Worm (Caenorhabditis elegans): Measurements from ENCODE around the gene fbxb-87.

The fbxb-87 gene

DNA sequence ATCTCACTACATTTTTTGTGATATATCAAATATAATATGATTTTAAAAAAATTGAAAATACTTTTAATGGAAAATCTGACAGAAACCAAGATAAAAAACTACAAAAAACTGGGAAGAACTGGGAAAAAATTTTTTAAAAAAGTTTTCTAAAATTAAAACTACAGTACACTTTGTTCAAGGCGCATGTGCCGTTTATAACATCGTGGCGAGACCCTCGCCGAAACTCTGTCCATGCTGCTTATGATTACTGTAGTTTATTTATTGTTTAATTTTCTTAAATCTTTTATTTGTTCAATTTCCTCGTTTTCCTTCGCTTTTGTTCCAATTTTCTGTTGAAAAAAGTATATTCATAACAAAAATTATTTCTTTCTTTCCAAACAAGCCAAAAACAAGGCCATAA is 12.9 kb upstream of the fbxb-87 start, which contains the start of gene athp-1 (continued):
- no peak for TF ChIP-seq nfya-1 (tag; optimal IDR thresholded peaks at IDR 0.05; ENCODE audit: borderline replicate concordance, insufficient read depth)
- TF ChIP-seq mel-28 (tag; optimal IDR thresholded peaks at IDR 0.05; ENCODE audit: borderline replicate concordance) = no peak
- peak; percentile 66 for TF ChIP-seq ceh-91 (GFP tag; IDR thresholded peaks at IDR 0.05)
- TF ChIP-seq ccch-3 (GFP tag; optimal IDR thresholded peaks at IDR 0.05) = no peak
- no peak for TF ChIP-seq lir-1 (GFP tag; conservative IDR thresholded peaks at IDR 0.05)
- TF ChIP-seq Y56A3A.18 (GFP tag; IDR thresholded peaks at IDR 0.05) = no peak
- no peak for TF ChIP-seq B0336.3 (GFP tag; IDR thresholded peaks at IDR 0.05)
- TF ChIP-seq F55B11.4 (tag; optimal IDR thresholded peaks at IDR 0.05; ENCODE audit: borderline replicate concordance, insufficient read depth) = no peak
- TF ChIP-seq mcd-1 (GFP tag; IDR thresholded peaks at IDR 0.05) = peak; percentile 33; the same call in 1 of the 2 replicates

DNA sequence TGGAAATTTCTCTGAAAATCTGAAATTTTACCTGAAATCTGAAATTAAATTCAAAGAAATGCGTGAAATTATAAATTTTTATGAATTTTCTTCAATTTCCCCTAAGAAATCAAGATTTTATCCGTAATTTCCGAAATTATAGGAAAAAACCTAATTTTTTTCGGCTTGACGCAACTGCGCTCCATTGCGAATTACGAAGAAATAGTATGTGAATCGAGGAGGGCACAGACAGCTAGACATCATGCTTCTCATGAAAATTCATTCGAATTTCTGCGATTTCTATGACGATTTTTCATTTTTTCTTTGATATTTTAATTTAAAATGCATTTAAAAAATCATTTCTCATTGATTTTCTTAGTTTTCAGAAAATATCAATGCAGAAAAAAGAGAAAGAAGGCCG is 12.3 kb upstream of the fbxb-87 start:
- TF ChIP-seq lin-35 (GFP tag; optimal IDR thresholded peaks at IDR 0.05) (peak in 1 of 3 experiments; percentile 13), K12H6.12 (tag; optimal IDR thresholded peaks at IDR 0.05) (no peak), F33H1.4 (GFP tag; IDR thresholded peaks at IDR 0.05) (peak; percentile 43), F23B12.7 (tag; optimal IDR thresholded peaks at IDR 0.05; ENCODE audit: insufficient read depth) (peak; percentile 3), bed-2 (GFP tag; IDR thresholded peaks at IDR 0.05) (no peak), athp-1 (tag; optimal IDR thresholded peaks at IDR 0.05) (peak; percentile 1), let-526 (GFP tag; IDR thresholded peaks at IDR 0.05) (no peak), egl-18 (GFP tag; IDR thresholded peaks at IDR 0.05) (no peak), hmg-20 (GFP tag; IDR thresholded peaks at IDR 0.05) (no peak), mcd-1 (GFP tag; IDR thresholded peaks at IDR 0.05) (peak; percentile 94), attf-5 (GFP tag; optimal IDR thresholded peaks at IDR 0.05) (peak; percentile 42), snpc-1.1 (tag; optimal IDR thresholded peaks at IDR 0.05; ENCODE audit: insufficient read depth) (no peak), B0261.1 (tag; optimal IDR thresholded peaks at IDR 0.05) (no peak), nhr-27 (tag; optimal IDR thresholded peaks at IDR 0.05) (no peak), lir-1 (GFP tag; conservative IDR thresholded peaks at IDR 0.05) (no peak), F49E8.2 (tag; optimal IDR thresholded peaks at IDR 0.05; ENCODE audit: insufficient read depth) (no peak), lin-54 (GFP tag; optimal IDR thresholded peaks at IDR 0.05) (peak; percentile 6), snpc-4 (GFP tag; optimal IDR thresholded peaks at IDR 0.05) (no peak), snpc-4 (tag; optimal IDR thresholded peaks at IDR 0.05) (peak in 1 of 4 experiments; percentile 29), hsf-1 (GFP tag; IDR thresholded peaks at IDR 0.05) (no peak), let-607 (tag; optimal IDR thresholded peaks at IDR 0.05) (no peak), ztf-25 (GFP tag; IDR thresholded peaks at IDR 0.05) (no peak), T26A5.8 (tag; optimal IDR thresholded peaks at IDR 0.05) (no peak), madf-6 (GFP tag; IDR thresholded peaks at IDR 0.05) (peak; percentile 56), hmg-1.2 (GFP tag; IDR thresholded peaks at IDR 0.05) (peak; percentile 97), gei-17 (GFP tag; optimal IDR thresholded peaks at IDR 0.05) (no peak)

DNA sequence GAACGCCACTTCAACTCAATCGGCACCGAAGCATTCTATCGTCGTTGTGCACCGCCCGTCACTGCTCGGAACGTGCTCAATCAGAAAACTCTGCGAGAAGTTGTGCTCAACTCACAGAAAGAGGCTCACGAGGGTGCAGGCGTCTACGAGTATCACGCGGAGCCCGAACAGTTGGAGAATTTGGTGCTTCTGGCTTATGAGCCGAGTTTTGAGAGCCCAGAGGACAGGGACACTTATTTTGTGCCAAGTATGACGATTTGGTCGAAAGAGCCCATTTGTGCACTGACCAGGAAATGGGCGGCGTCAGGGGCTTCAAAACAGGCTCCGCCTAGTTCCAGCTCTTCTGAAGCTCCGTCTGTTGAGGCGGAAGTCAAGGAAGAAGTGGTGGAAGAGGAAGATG is 5.5 kb upstream of the fbxb-87 start:
- no peak for TF ChIP-seq B0336.3 (GFP tag; IDR thresholded peaks at IDR 0.05)
- TF ChIP-seq hsf-1 (GFP tag; IDR thresholded peaks at IDR 0.05) = no peak
- TF ChIP-seq F22D6.2 (tag; optimal IDR thresholded peaks at IDR 0.05) = no peak
- no peak for TF ChIP-seq madf-6 (GFP tag; IDR thresholded peaks at IDR 0.05)
- no peak for TF ChIP-seq ccch-3 (GFP tag; optimal IDR thresholded peaks at IDR 0.05)
- no peak for TF ChIP-seq dpff-1 (tag; optimal IDR thresholded peaks at IDR 0.05)
- TF ChIP-seq madf-8 (GFP tag; conservative IDR thresholded peaks at IDR 0.05) = no peak
- no peak for TF ChIP-seq nfyb-1 (GFP tag; IDR thresholded peaks at IDR 0.05)
- TF ChIP-seq Y67H2A.10 (GFP tag; conservative IDR thresholded peaks at IDR 0.05) = no peak
- no peak for TF ChIP-seq F57C9.4 (tag; optimal IDR thresholded peaks at IDR 0.05)
- no peak for TF ChIP-seq rec-8 (tag; optimal IDR thresholded peaks at IDR 0.05)
- no peak for TF ChIP-seq xnd-1 (tag; optimal IDR thresholded peaks at IDR 0.05)
- no peak for TF ChIP-seq zfh-2 (GFP tag; conservative IDR thresholded peaks at IDR 0.05)
- no peak for TF ChIP-seq attf-6 (GFP tag; IDR thresholded peaks at IDR 0.05)

Measured in whole organism, young adult.